Worm (Caenorhabditis elegans) whole organism, midembryonic: ENCODE measurements around the gene suds-3.

Experiments used
- flt-1 ChIP-seq: fragments of 200-800 bp; sonication (Bioruptor generic); IDR thresholded peaks from 2 replicates; pipeline ENCODE4 v1.3.6; 2022; ENCODE audit warnings: missing genetic modification characterization, missing compliant biosample characterization
- klf-2 ChIP-seq: fragments of 200-800 bp; sonication (Bioruptor generic); conservative IDR thresholded peaks from 2 replicates; pipeline ENCODE4 v1.3.6; 2022; ENCODE audit warnings: missing genetic modification reagents, missing genetic modification characterization, missing compliant biosample characterization
- med-1 ChIP-seq: sonication (generic microtip); optimal IDR thresholded peaks from 2 replicates; lab custom pipeline; 2017; ENCODE audit warnings: missing genetic modification characterization, mild to moderate bottlenecking, missing compliant biosample characterization, antibody characterized with exemption, missing genetic modification reagents; ENCODE audit not compliant: insufficient read depth
- ref-1 ChIP-seq: fragments of 200-800 bp; sonication (Bioruptor generic); conservative IDR thresholded peaks from 2 replicates; pipeline ENCODE4 v1.3.6; 2022; ENCODE audit warnings: missing genetic modification reagents, missing genetic modification characterization, missing compliant biosample characterization
- tab-1 ChIP-seq: fragments of 200-800 bp; sonication (Bioruptor generic); IDR thresholded peaks from 2 replicates; pipeline ENCODE4 v1.3.6; 2022; ENCODE audit warnings: missing genetic modification characterization, missing compliant biosample characterization
- ztf-23 ChIP-seq: fragments of 200-800 bp; sonication (Bioruptor generic); IDR thresholded peaks from 2 replicates; pipeline ENCODE4 v1.3.6; 2022; ENCODE audit warnings: missing genetic modification reagents, missing genetic modification characterization, missing compliant biosample characterization

DNA sequence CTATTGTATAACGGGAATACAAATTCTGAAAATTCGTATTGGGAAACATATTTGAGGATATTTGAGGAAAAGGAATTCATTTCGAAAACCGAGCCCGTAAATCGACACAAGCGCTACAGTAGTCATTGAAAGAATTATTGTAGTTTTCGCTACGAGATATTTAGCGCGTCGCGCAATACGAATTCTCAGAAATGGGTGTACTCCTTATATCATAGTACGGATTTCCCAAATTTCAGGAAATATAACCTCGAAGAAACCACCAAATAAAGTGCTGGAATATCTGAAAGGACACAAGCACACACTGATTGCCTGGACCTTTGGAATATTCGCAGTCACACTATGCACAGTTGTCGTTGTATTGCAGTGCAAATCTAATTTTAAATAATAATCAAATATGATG lies 3.4 kb upstream of the suds-3 start:
- TF ChIP-seq ref-1 (GFP tag; lab: Robert Waterston, UW) (no peak), med-1 (GFP tag; lab: Kevin White, UChicago) (no peak), klf-2 (GFP tag; lab: Robert Waterston, UW) (no peak), tab-1 (GFP tag; lab: Robert Waterston, UW) (no peak), flt-1 (no peak), ztf-23 (GFP tag; lab: Robert Waterston, UW) (no peak)
